Fruit fly (Drosophila melanogaster): ENCODE data around the gene yip2.

- TF ChIP-seq toy (GFP tag; IDR thresholded peaks at IDR 0.05) (no peak), Sox100B (GFP tag; optimal IDR thresholded peaks at IDR 0.05) (no peak), h (optimal IDR thresholded peaks at IDR 0.05) (no peak), Meics (GFP tag; optimal IDR thresholded peaks at IDR 0.05) (peak; percentile 31), gsb (GFP tag; IDR thresholded peaks at IDR 0.05) (no peak), Drgx (GFP tag; IDR thresholded peaks at IDR 0.05) (no peak), tna (GFP tag; IDR thresholded peaks at IDR 0.05; ENCODE audit: partially characterized antibody) (no peak), da (GFP tag; optimal IDR thresholded peaks at IDR 0.05) (no peak), tll (GFP tag; optimal IDR thresholded peaks at IDR 0.05) (no peak), tx (GFP tag; optimal IDR thresholded peaks at IDR 0.05) (no peak)
Observed at dm6 chr2L:9943521-9943920, 28.5 kb downstream of the yip2 start.

All from whole organism, embryonic.